Worm (Caenorhabditis elegans): ENCODE measurements around the gene C17A2.7.

DNA sequence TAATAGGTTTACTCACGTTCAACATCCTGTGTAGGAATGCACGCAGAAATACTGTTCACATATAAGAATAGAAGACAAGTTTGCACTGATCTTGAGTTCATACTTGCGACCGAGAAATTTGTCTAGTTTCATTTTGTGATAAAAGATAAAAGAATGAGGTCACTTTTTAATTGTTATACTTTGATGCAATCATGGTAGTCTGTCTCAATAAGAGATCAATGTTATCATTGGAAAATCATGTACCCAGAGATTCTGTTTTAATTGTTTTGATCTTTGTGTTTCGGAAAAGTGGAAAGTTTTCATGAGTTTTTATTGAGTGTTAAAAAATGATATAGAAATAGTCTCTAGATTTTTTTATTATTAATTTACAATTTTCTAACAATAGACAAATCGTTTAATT, 10.8 kb downstream of the C17A2.7 start, which contains the start of gene F54D10.9:
- no peak for TF ChIP-seq dao-5 (tag; optimal IDR thresholded peaks at IDR 0.05)
- no peak for TF ChIP-seq W03F9.2 (tag; optimal IDR thresholded peaks at IDR 0.05)
